Worm (Caenorhabditis elegans): ENCODE measurements around the gene F54B3.1.

F54B3.1 gene

ce11 chrII:10281674-10282073 lies 30.6 kb downstream of the F54B3.1 start:
- no peak for TF ChIP-seq ceh-63 (GFP tag; optimal IDR thresholded peaks at IDR 0.05)
- TF ChIP-seq hpl-2 (GFP tag; optimal IDR thresholded peaks at IDR 0.05) = no peak
- TF ChIP-seq elt-2 (tag; optimal IDR thresholded peaks at IDR 0.05) = peak; percentile 72
- TF ChIP-seq efl-1 (optimal IDR thresholded peaks at IDR 0.05) = no peak
- peak in 1 of 2 experiments; percentile 58 for TF ChIP-seq efl-1 (GFP tag; optimal IDR thresholded peaks at IDR 0.05 in 1 of 2)
- peak in 1 of 2 experiments; percentile 12 for TF ChIP-seq lin-35 (GFP tag; optimal IDR thresholded peaks at IDR 0.05)
- TF ChIP-seq rnt-1 (tag; optimal IDR thresholded peaks at IDR 0.05) = no peak
- TF ChIP-seq pax-3 (tag; optimal IDR thresholded peaks at IDR 0.05) = no peak
- no peak for TF ChIP-seq nhr-84 (tag; optimal IDR thresholded peaks at IDR 0.05)

DNA sequence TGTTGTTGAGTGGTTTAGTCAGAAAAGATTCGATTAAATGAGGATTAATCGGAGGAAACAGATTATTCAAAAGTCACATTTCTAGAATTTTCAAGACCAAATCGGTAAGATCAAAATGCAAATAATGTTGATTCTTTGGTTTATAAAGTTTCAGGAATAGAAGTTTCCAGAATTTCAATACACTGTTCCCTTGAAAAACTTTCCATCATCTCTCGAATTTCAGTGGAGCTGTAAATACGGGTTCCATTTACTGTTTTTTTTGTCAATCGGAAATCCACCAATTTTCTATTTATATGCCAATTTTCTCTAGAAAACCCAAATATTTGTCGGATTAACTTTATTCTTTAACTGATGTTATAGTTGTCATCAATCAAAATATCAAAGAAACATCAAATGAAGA lies 32.1 kb downstream of the F54B3.1 start:
- TF ChIP-seq efl-1 (optimal IDR thresholded peaks at IDR 0.05) (no peak), efl-1 (GFP tag; optimal IDR thresholded peaks at IDR 0.05 in 1 of 2) (no peak), dsc-1 (tag; optimal IDR thresholded peaks at IDR 0.05) (peak; percentile 56), sox-4 (tag; optimal IDR thresholded peaks at IDR 0.05) (no peak), nhr-90 (tag; optimal IDR thresholded peaks at IDR 0.05; ENCODE audit: poor library complexity) (no peak), dpl-1 (GFP tag; optimal IDR thresholded peaks at IDR 0.05) (no peak), fkh-8 (tag; optimal IDR thresholded peaks at IDR 0.05) (peak; percentile 33)

ce11 chrII:10284991-10285390 lies 33.9 kb downstream of the F54B3.1 start:
- TF ChIP-seq pag-3 (tag; optimal IDR thresholded peaks at IDR 0.05; ENCODE audit: borderline replicate concordance, insufficient read depth) (no peak), lin-39 (tag; optimal IDR thresholded peaks at IDR 0.05) (no peak), fkh-4 (tag; optimal IDR thresholded peaks at IDR 0.05; ENCODE audit: borderline replicate concordance) (no peak), mdl-1 (tag; optimal IDR thresholded peaks at IDR 0.05) (no peak), fkh-10 (GFP tag; optimal IDR thresholded peaks at IDR 0.05) (no peak), hlh-4 (tag; optimal IDR thresholded peaks at IDR 0.05) (no peak), nhr-84 (tag; optimal IDR thresholded peaks at IDR 0.05) (no peak), xbp-1 (tag; optimal IDR thresholded peaks at IDR 0.05) (no peak), ceh-82 (tag; optimal IDR thresholded peaks at IDR 0.05) (no peak), isw-1 (GFP tag; IDR thresholded peaks at IDR 0.05) (no peak), ceh-90 (tag; optimal IDR thresholded peaks at IDR 0.05) (no peak)

ce11 chrII:10288926-10289325 lies 37.9 kb downstream of the F54B3.1 start:
- TF ChIP-seq nhr-71 (tag; optimal IDR thresholded peaks at IDR 0.05) (peak; percentile 53), snu-23 (GFP tag; optimal IDR thresholded peaks at IDR 0.05) (peak; percentile 29), lin-14 (GFP tag; optimal IDR thresholded peaks at IDR 0.05) (peak; percentile 67), nhr-20 (tag; optimal IDR thresholded peaks at IDR 0.05) (peak; percentile 2), ceh-90 (tag; optimal IDR thresholded peaks at IDR 0.05) (no peak), alr-1 (tag; optimal IDR thresholded peaks at IDR 0.05; ENCODE audit: borderline replicate concordance) (no peak), unc-130 (tag; optimal IDR thresholded peaks at IDR 0.05) (peak; percentile 45), ceh-82 (tag; optimal IDR thresholded peaks at IDR 0.05) (no peak), fkh-8 (tag; optimal IDR thresholded peaks at IDR 0.05) (no peak), rnt-1 (tag; optimal IDR thresholded peaks at IDR 0.05) (peak; percentile 44), elt-3 (tag; optimal IDR thresholded peaks at IDR 0.05) (peak in 1 of 6 experiments; percentile 29), blmp-1 (tag; optimal IDR thresholded peaks at IDR 0.05) (peak; percentile 91), lsy-2 (tag; optimal IDR thresholded peaks at IDR 0.05) (peak in 1 of 2 experiments; percentile 1)

ce11 chrII:10294262-10294661 lies 43.2 kb downstream of the F54B3.1 start:
- TF ChIP-seq irx-1 (tag; optimal IDR thresholded peaks at IDR 0.05) (no peak), nhr-71 (tag; optimal IDR thresholded peaks at IDR 0.05) (peak; percentile 71), snu-23 (GFP tag; optimal IDR thresholded peaks at IDR 0.05) (peak; percentile 51), hlh-17 (GFP tag; optimal IDR thresholded peaks at IDR 0.05; ENCODE audit: borderline replicate concordance) (no peak), ceh-63 (GFP tag; optimal IDR thresholded peaks at IDR 0.05) (no peak), lsy-2 (tag; optimal IDR thresholded peaks at IDR 0.05) (peak in 1 of 2 experiments; percentile 43), ces-1 (GFP tag; optimal IDR thresholded peaks at IDR 0.05) (no peak), sup-37 (GFP tag; optimal IDR thresholded peaks at IDR 0.05) (no peak), grh-1 (GFP tag; IDR thresholded peaks at IDR 0.05) (no peak), dpl-1 (GFP tag; optimal IDR thresholded peaks at IDR 0.05) (peak in 1 of 3 experiments; percentile 17), nhr-90 (tag; optimal IDR thresholded peaks at IDR 0.05; ENCODE audit: poor library complexity) (peak; percentile 58), lin-14 (GFP tag; optimal IDR thresholded peaks at IDR 0.05) (peak; percentile 50), C04F5.9 (tag; optimal IDR thresholded peaks at IDR 0.05) (no peak), unc-98 (GFP tag; IDR thresholded peaks at IDR 0.05) (no peak), tlp-1 (tag; optimal IDR thresholded peaks at IDR 0.05) (no peak), F16B12.6 (tag; optimal IDR thresholded peaks at IDR 0.05) (no peak), pqm-1 (tag; optimal IDR thresholded peaks at IDR 0.05) (no peak), nhr-77 (tag; optimal IDR thresholded peaks at IDR 0.05) (no peak), efl-1 (optimal IDR thresholded peaks at IDR 0.05) (no peak), efl-1 (GFP tag; optimal IDR thresholded peaks at IDR 0.05 in 1 of 2) (no peak)
